Worm (Caenorhabditis elegans) whole organism, late embryonic: ENCODE results near the gene mrps-17.

ENCODE experiments used
- T23F11.4 ChIP-seq: fragments of 200-800 bp; sonication (Bioruptor generic); optimal IDR thresholded peaks from 2 replicates; lab custom pipeline; 2018; ENCODE audit warnings: mild to moderate bottlenecking, missing genetic modification characterization, missing compliant biosample characterization
- ahr-1 ChIP-seq: sonication (generic microtip); optimal IDR thresholded peaks from 2 replicates; lab custom pipeline; 2016; ENCODE audit warnings: missing genetic modification characterization, missing compliant biosample characterization
- ceh-19 ChIP-seq: fragments of 200-800 bp; sonication (Bioruptor generic); optimal IDR thresholded peaks from 2 replicates; lab custom pipeline; 2018; ENCODE audit warnings: mild to moderate bottlenecking, missing genetic modification characterization, missing compliant biosample characterization
- ceh-2 ChIP-seq: sonication (generic microtip); optimal IDR thresholded peaks from 2 replicates; lab custom pipeline; 2016; ENCODE audit warnings: missing genotype, missing genetic modification characterization, missing compliant biosample characterization
- ceh-30 ChIP-seq: fragments of 150-350 bp; optimal IDR thresholded peaks from 2 replicates; lab custom pipeline; 2014; ENCODE audit warnings: missing biosample characterization, missing genetic modification characterization
- ceh-31 ChIP-seq: sonication (generic microtip); optimal IDR thresholded peaks from 2 replicates; lab custom pipeline; 2016; ENCODE audit warnings: missing genetic modification characterization, missing compliant biosample characterization
- ceh-45 ChIP-seq: fragments of 200-800 bp; sonication (Bioruptor generic); IDR thresholded peaks from 2 replicates; pipeline ENCODE4 v1.3.6; 2022; ENCODE audit warnings: missing genetic modification reagents, missing genetic modification characterization, missing compliant biosample characterization
- ceh-9 ChIP-seq: sonication (generic microtip); optimal IDR thresholded peaks from 2 replicates; lab custom pipeline; 2016; ENCODE audit warnings: mild to moderate bottlenecking, missing genetic modification characterization, inconsistent platforms, missing compliant biosample characterization
- che-1 ChIP-seq: sonication (generic microtip); optimal IDR thresholded peaks from 2 replicates; lab custom pipeline; 2016; ENCODE audit warnings: mild to moderate bottlenecking, missing genetic modification characterization, missing compliant biosample characterization
- elt-2 ChIP-seq: sonication (generic microtip); optimal IDR thresholded peaks from 2 replicates; lab custom pipeline; 2016; ENCODE audit warnings: missing genetic modification reagents, missing genetic modification characterization, missing compliant biosample characterization
- elt-4 ChIP-seq: sonication (generic microtip); optimal IDR thresholded peaks from 2 replicates; lab custom pipeline; 2016; ENCODE audit warnings: missing genetic modification characterization, missing compliant biosample characterization
- ets-4 ChIP-seq: sonication (generic microtip); optimal IDR thresholded peaks from 2 replicates; lab custom pipeline; 2016; ENCODE audit warnings: missing genetic modification characterization, missing compliant biosample characterization
- eyg-1 ChIP-seq: sonication (generic microtip); optimal IDR thresholded peaks from 2 replicates; lab custom pipeline; 2016; ENCODE audit warnings: missing genotype, missing genetic modification characterization, missing compliant biosample characterization
- fkh-6 ChIP-seq: sonication (generic microtip); optimal IDR thresholded peaks from 2 replicates; lab custom pipeline; 2016; ENCODE audit warnings: missing genetic modification characterization, missing compliant biosample characterization
- gmeb-2 ChIP-seq: sonication (generic microtip); optimal IDR thresholded peaks from 2 replicates; lab custom pipeline; 2016; ENCODE audit warnings: missing genetic modification characterization, inconsistent platforms, missing compliant biosample characterization
- hlh-15 ChIP-seq: sonication (generic microtip); optimal IDR thresholded peaks from 2 replicates; lab custom pipeline; 2016; ENCODE audit warnings: missing genetic modification characterization, missing compliant biosample characterization
- hlh-30 ChIP-seq: sonication (generic microtip); optimal IDR thresholded peaks from 2 replicates; lab custom pipeline; 2017; ENCODE audit warnings: antibody characterized with exemption, missing genetic modification characterization, missing compliant biosample characterization; ENCODE audit not compliant: insufficient read depth
- hlh-8 ChIP-seq: sonication (generic microtip); optimal IDR thresholded peaks from 2 replicates; lab custom pipeline; 2016; ENCODE audit warnings: missing genotype, missing genetic modification characterization, missing compliant biosample characterization
- nfya-1 ChIP-seq: sonication (generic microtip); optimal IDR thresholded peaks from 2 replicates; lab custom pipeline; 2017; ENCODE audit warnings: missing genetic modification characterization, mild to moderate bottlenecking, missing compliant biosample characterization, antibody characterized with exemption, moderate library complexity
- odd-2 ChIP-seq: sonication (generic microtip); optimal IDR thresholded peaks from 2 replicates; lab custom pipeline; 2017; ENCODE audit warnings: antibody characterized with exemption, mild to moderate bottlenecking, missing genetic modification characterization, missing compliant biosample characterization
- pat-9 ChIP-seq: fragments of 200-800 bp; sonication (Bioruptor generic); optimal IDR thresholded peaks from 2 replicates; lab custom pipeline; 2018; ENCODE audit warnings: mild to moderate bottlenecking, missing genetic modification characterization, moderate library complexity, missing compliant biosample characterization
- pax-1 ChIP-seq: fragments of 150-350 bp; optimal IDR thresholded peaks from 2 replicates; lab custom pipeline; 2014; ENCODE audit warnings: missing biosample characterization, missing genetic modification characterization
- pros-1 ChIP-seq: fragments of 150-350 bp; optimal IDR thresholded peaks from 2 replicates; lab custom pipeline; 2014; ENCODE audit warnings: missing biosample characterization, missing genetic modification reagents, missing genetic modification characterization
- ref-2 ChIP-seq: sonication (generic microtip); optimal IDR thresholded peaks from 2 replicates; lab custom pipeline; 2016; ENCODE audit warnings: missing genetic modification characterization, missing compliant biosample characterization
- rnt-1 ChIP-seq: sonication (generic microtip); optimal IDR thresholded peaks from 2 replicates; lab custom pipeline; 2016; ENCODE audit warnings: missing genetic modification characterization, missing compliant biosample characterization
- sox-4 ChIP-seq: sonication (generic microtip); optimal IDR thresholded peaks from 2 replicates; lab custom pipeline; 2017; ENCODE audit warnings: mild to moderate bottlenecking, missing genetic modification characterization, inconsistent platforms, missing compliant biosample characterization
- syd-9 ChIP-seq: sonication (generic microtip); optimal IDR thresholded peaks from 2 replicates; lab custom pipeline; 2016; ENCODE audit warnings: mild to moderate bottlenecking, missing genetic modification characterization, moderate library complexity, missing compliant biosample characterization
- unc-3 ChIP-seq, 2 experiments: fragments of 200-800 bp in 1 of 2; sonication (Bioruptor generic) in 1 of 2; sonication (generic microtip) in 1 of 2; conservative IDR thresholded peaks in 1 of 2; optimal IDR thresholded peaks in 1 of 2; 2 replicates each; pipeline versions ENCODE4 v1.3.6 to Lab custom; 2016 to 2022; ENCODE audit warnings: missing compliant biosample characterization in 2 of 2, missing genetic modification characterization in 2 of 2, missing genetic modification reagents in 1 of 2
- unc-42 ChIP-seq: sonication (generic microtip); optimal IDR thresholded peaks from 2 replicates; lab custom pipeline; 2016; ENCODE audit warnings: missing genotype, missing genetic modification characterization, missing compliant biosample characterization
- unc-55 ChIP-seq: sonication (generic microtip); optimal IDR thresholded peaks from 2 replicates; lab custom pipeline; 2017; ENCODE audit warnings: missing biosample characterization, missing genetic modification reagents, missing genetic modification characterization
- unc-86 ChIP-seq: sonication (generic microtip); optimal IDR thresholded peaks from 2 replicates; lab custom pipeline; 2016; ENCODE audit warnings: missing genetic modification characterization, missing compliant biosample characterization

Gene mrps-17

ce11 chrIII:6444335-6444734 lies 12.7 kb upstream of the mrps-17 start, which contains the start of gene C05D11.13 (continued):
- TF ChIP-seq unc-55 (GFP tag; lab: Kevin White, UChicago) (peak; percentile 41), elt-4 (tag; lab: Kevin White, UChicago) (no peak), ahr-1 (tag; lab: Kevin White, UChicago) (no peak), pat-9 (tag; lab: Kevin White, UChicago) (no peak), unc-3 (GFP tag; conservative IDR thresholded peaks at IDR 0.05; lab: Robert Waterston, UW) (no peak), unc-3 (tag; optimal IDR thresholded peaks at IDR 0.05; lab: Kevin White, UChicago) (no peak), nfya-1 (tag; lab: Kevin White, UChicago) (peak; percentile 6)
- TF ChIP-seq, all 69 proteins: peak for 6

ce11 chrIII:6442305-6443125 lies 10.9 kb upstream of the mrps-17 start, which contains the start of gene mel-32:
TSS of gene mel-32 (minus strand) at chrIII:6443000.
- TF ChIP-seq elt-2 (tag; lab: Kevin White, UChicago) (peak; percentile 61), ceh-9 (tag; lab: Kevin White, UChicago) (no peak)
- TF ChIP-seq, all 69 proteins: peak for 1

- TF ChIP-seq syd-9 (tag; lab: Kevin White, UChicago) = no peak
- no peak for TF ChIP-seq fkh-6
- TF ChIP-seq ceh-2 = no peak
- no peak for TF ChIP-seq ceh-19 (GFP tag; lab: Kevin White, UChicago)
- no peak for TF ChIP-seq unc-86 (tag; lab: Kevin White, UChicago)
- no peak for TF ChIP-seq ceh-31 (tag; lab: Kevin White, UChicago)
- TF ChIP-seq sox-4 (tag; lab: Kevin White, UChicago) = no peak
Observed at ce11 chrIII:6439854-6440253, 8.3 kb upstream of the mrps-17 start.

- TF ChIP-seq che-1 (tag; lab: Kevin White, UChicago) (no peak), nfya-1 (tag; lab: Kevin White, UChicago) (no peak), ref-2 (tag; lab: Kevin White, UChicago) (no peak), ceh-31 (tag; lab: Kevin White, UChicago) (no peak), hlh-8 (tag; lab: Kevin White, UChicago) (no peak), ceh-45 (GFP tag; lab: Robert Waterston, UW) (no peak), ceh-9 (tag; lab: Kevin White, UChicago) (no peak), T23F11.4 (GFP tag; lab: Kevin White, UChicago) (no peak), ets-4 (tag; lab: Kevin White, UChicago) (no peak), hlh-15 (no peak), ceh-30 (no peak), pax-1 (no peak), unc-55 (GFP tag; lab: Kevin White, UChicago) (no peak), gmeb-2 (tag; lab: Kevin White, UChicago) (no peak), ceh-19 (GFP tag; lab: Kevin White, UChicago) (no peak)
Observed at ce11 chrIII:6436308-6436707, 4.7 kb upstream of the mrps-17 start, which contains the start of gene C05D11.1. TSS of gene C05D11.1 (plus strand) at chrIII:6436608.

ce11 chrIII:6432939-6433338 lies 1.3 kb upstream of the mrps-17 start, which contains the start of gene vps-16:
TSS of gene vps-16 (plus strand) at chrIII:6433239.
- TF ChIP-seq syd-9 (tag; lab: Kevin White, UChicago) (no peak), pros-1 (tag; lab: Kevin White, UChicago) (no peak), unc-42 (no peak), hlh-30 (tag; lab: Kevin White, UChicago) (no peak), odd-2 (no peak), eyg-1 (tag; lab: Kevin White, UChicago) (no peak), unc-86 (tag; lab: Kevin White, UChicago) (no peak), ceh-19 (GFP tag; lab: Kevin White, UChicago) (no peak), rnt-1 (no peak), nfya-1 (tag; lab: Kevin White, UChicago) (no peak)
